Fruit fly (Drosophila melanogaster) whole organism, pupa: Measurements from ENCODE around the gene CG17777.

Experiments
- CG10348 ChIP-seq: fragments of 200-800 bp; sonication (Bioruptor generic); IDR thresholded peaks from 2 replicates; pipeline ENCODE4 v1.3.6; 2022; ENCODE audit warnings: missing biosample characterization, missing genetic modification characterization
- CG12605 ChIP-seq: fragments of 200-800 bp; sonication (Bioruptor generic); IDR thresholded peaks from 2 replicates; pipeline ENCODE4 v1.3.6; 2022; ENCODE audit warnings: missing biosample characterization, missing genetic modification characterization
- CG13204 ChIP-seq: fragments of 200-800 bp; sonication (Bioruptor generic); optimal IDR thresholded peaks from 2 replicates; lab custom pipeline; 2018; ENCODE audit warnings: missing biosample characterization, mild to moderate bottlenecking, missing genetic modification characterization, moderate library complexity
- CG14655 ChIP-seq: fragments of 200-800 bp; sonication (Bioruptor generic); optimal IDR thresholded peaks from 3 replicates; lab custom pipeline; 2017; ENCODE audit warnings: mild to moderate bottlenecking, missing biosample characterization, missing genetic modification reagents, missing genetic modification characterization
- CG15710 ChIP-seq: fragments of 200-800 bp; sonication (Bioruptor generic); optimal IDR thresholded peaks from 2 replicates; lab custom pipeline; 2018; ENCODE audit warnings: missing biosample characterization, mild to moderate bottlenecking, missing genetic modification characterization, moderate library complexity
- CG17806 ChIP-seq: fragments of 200-800 bp; sonication (Bioruptor generic); optimal IDR thresholded peaks from 2 replicates; lab custom pipeline; 2018; ENCODE audit warnings: missing biosample characterization, mild to moderate bottlenecking, missing genetic modification characterization, moderate library complexity
- CG32121 ChIP-seq: fragments of 200-800 bp; sonication (Bioruptor generic); IDR thresholded peaks from 2 replicates; pipeline ENCODE4 v1.3.6; 2022; ENCODE audit warnings: missing biosample characterization, missing genetic modification characterization
- CG34367 ChIP-seq: fragments of 200-800 bp; sonication (Bioruptor generic); optimal IDR thresholded peaks from 2 replicates; lab custom pipeline; 2018; ENCODE audit warnings: missing biosample characterization, mild to moderate bottlenecking, missing genetic modification characterization
- CG4496 ChIP-seq: fragments of 200-800 bp; sonication (Bioruptor generic); IDR thresholded peaks from 3 replicates; pipeline ENCODE4 v1.3.6; 2022; ENCODE audit warnings: missing biosample characterization, missing genetic modification characterization
- CG8159 ChIP-seq: fragments of 200-800 bp; sonication (Bioruptor generic); optimal IDR thresholded peaks from 3 replicates; lab custom pipeline; 2018; ENCODE audit warnings: missing biosample characterization, mild to moderate bottlenecking, missing genetic modification characterization, moderate library complexity
- CG8301 ChIP-seq: fragments of 200-800 bp; sonication (Bioruptor generic); optimal IDR thresholded peaks from 2 replicates; lab custom pipeline; 2018; ENCODE audit warnings: missing biosample characterization, mild to moderate bottlenecking, missing genetic modification characterization
- CG9948 ChIP-seq: fragments of 200-800 bp; sonication (Bioruptor generic); optimal IDR thresholded peaks from 2 replicates; lab custom pipeline; 2018; ENCODE audit warnings: missing biosample characterization, mild to moderate bottlenecking, missing genetic modification characterization, moderate library complexity
- D1 ChIP-seq: fragments of 200-800 bp; sonication (Bioruptor generic); optimal IDR thresholded peaks from 2 replicates; lab custom pipeline; 2018; ENCODE audit warnings: missing biosample characterization, mild to moderate bottlenecking, missing genetic modification characterization, moderate library complexity
- EcR ChIP-seq: fragments of 200-800 bp; sonication (Bioruptor generic); optimal IDR thresholded peaks from 3 replicates; lab custom pipeline; 2019; ENCODE audit warnings: missing biosample characterization, missing genetic modification characterization, mild to moderate bottlenecking, moderate library complexity, missing genetic modification reagents
- Ets98B ChIP-seq: fragments of 200-800 bp; sonication (Bioruptor generic); IDR thresholded peaks from 2 replicates; pipeline ENCODE4 v1.3.6; 2022; ENCODE audit warnings: missing biosample characterization, missing genetic modification characterization
- Pif1A ChIP-seq: fragments of 200-800 bp; sonication (Bioruptor generic); optimal IDR thresholded peaks from 3 replicates; lab custom pipeline; 2016; ENCODE audit warnings: missing biosample characterization, missing genetic modification characterization
- Pif1B ChIP-seq: fragments of 200-800 bp; sonication (Bioruptor generic); optimal IDR thresholded peaks from 3 replicates; lab custom pipeline; 2016; ENCODE audit warnings: missing biosample characterization, missing genetic modification characterization
- Snoo ChIP-seq: fragments of 200-800 bp; sonication (Bioruptor generic); optimal IDR thresholded peaks from 3 replicates; lab custom pipeline; 2017; ENCODE audit warnings: missing biosample characterization, mild to moderate bottlenecking, missing genetic modification characterization, inconsistent platforms
- fd96Ca ChIP-seq: fragments of 200-800 bp; sonication (Bioruptor generic); IDR thresholded peaks from 3 replicates; pipeline ENCODE4 v1.3.6; 2022; ENCODE audit warnings: missing biosample characterization, missing genetic modification characterization
- gl ChIP-seq: fragments of 200-800 bp; sonication (Bioruptor generic); optimal IDR thresholded peaks from 2 replicates; lab custom pipeline; 2018; ENCODE audit warnings: missing biosample characterization, mild to moderate bottlenecking, missing genetic modification characterization
- rn ChIP-seq: fragments of 200-800 bp; sonication (Bioruptor generic); IDR thresholded peaks from 2 replicates; pipeline ENCODE4 v1.3.6; 2022; ENCODE audit warnings: missing biosample characterization, missing genetic modification characterization

CG17777 gene

dm6 chrX:2218455-2218854 lies 31.8 kb downstream of the CG17777 start:
- TF ChIP-seq Snoo (tag; lab: Kevin White, UChicago) (no peak), CG14655 (GFP tag; lab: Kevin White, UChicago) (no peak), CG32121 (GFP tag; lab: Robert Waterston, UW) (no peak), Ets98B (GFP tag; lab: Robert Waterston, UW) (no peak), CG17806 (tag; lab: Kevin White, UChicago) (no peak), fd96Ca (no peak)

- no peak for TF ChIP-seq Snoo (tag; lab: Kevin White, UChicago)
Measured at dm6 chrX:2219246-2219645, 32.6 kb downstream of the CG17777 start.

DNA sequence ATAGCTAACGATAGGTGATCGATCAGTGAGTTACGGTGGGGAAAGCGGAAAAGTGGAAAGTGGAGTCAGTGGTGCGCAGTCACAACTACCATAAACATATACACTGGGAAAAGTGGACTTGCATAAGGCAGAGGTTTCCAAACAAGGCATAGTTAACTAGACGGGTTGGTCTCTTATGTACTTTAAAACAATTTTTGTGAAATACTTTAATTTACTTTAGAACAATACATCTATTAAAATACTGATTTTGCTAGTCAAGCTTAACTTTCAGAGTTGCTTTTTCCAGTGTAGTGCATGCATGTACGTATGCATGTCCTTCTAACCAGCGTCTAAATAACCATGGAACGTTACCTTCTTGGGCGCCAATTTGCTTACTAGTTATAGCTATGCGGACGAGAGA lies 33.2 kb downstream of the CG17777 start:
- peak; percentile 44; the same call in 2 of the 3 replicates for TF ChIP-seq fd96Ca
- peak; percentile 13 for TF ChIP-seq CG8159 (tag; lab: Kevin White, UChicago)
- TF ChIP-seq CG14655 (GFP tag; lab: Kevin White, UChicago): peak; percentile 50
- peak; percentile 57 for TF ChIP-seq CG8301 (tag; lab: Kevin White, UChicago)
- TF ChIP-seq CG10348 (GFP tag; lab: Robert Waterston, UW): no peak
- peak; percentile 41 for TF ChIP-seq Pif1A
- no peak for TF ChIP-seq gl (tag; lab: Kevin White, UChicago)
- no peak for TF ChIP-seq Pif1B (GFP tag; lab: Kevin White, UChicago)
- TF ChIP-seq CG9948: peak; percentile 20
- TF ChIP-seq CG17806 (tag; lab: Kevin White, UChicago): peak; percentile 21
- no peak for TF ChIP-seq CG15710 (tag; lab: Kevin White, UChicago)
- TF ChIP-seq CG4496: peak; percentile 56; the same call in 1 of the 3 replicates
- no peak for TF ChIP-seq CG12605 (GFP tag; lab: Robert Waterston, UW)
- TF ChIP-seq Snoo (tag; lab: Kevin White, UChicago): no peak
- TF ChIP-seq rn: no peak
- TF ChIP-seq Ets98B (GFP tag; lab: Robert Waterston, UW): peak; percentile 56; the same call in 1 of the 2 replicates
- TF ChIP-seq EcR (GFP tag; lab: Kevin White, UChicago): no peak

DNA sequence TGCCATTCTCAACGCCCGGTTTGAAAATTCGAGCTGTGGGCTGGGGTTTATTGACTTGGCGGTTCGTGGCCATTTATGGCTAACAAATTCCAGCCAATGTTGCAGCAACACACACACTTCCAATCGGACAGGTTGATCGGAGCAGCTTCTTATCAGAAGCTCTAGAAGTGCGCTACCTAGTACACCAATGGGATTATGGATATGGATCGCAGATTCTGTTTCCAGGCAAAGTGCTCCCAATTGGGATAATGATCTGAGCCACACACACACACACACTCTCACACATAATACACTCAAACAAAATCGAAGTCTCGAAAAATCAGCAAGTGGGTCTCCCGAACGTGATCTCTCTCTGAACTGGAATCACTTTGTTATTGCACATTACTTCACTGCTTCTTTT lies 34.9 kb downstream of the CG17777 start:
- TF ChIP-seq Ets98B (GFP tag; lab: Robert Waterston, UW) (no peak), Pif1B (GFP tag; lab: Kevin White, UChicago) (no peak), CG34367 (tag; lab: Kevin White, UChicago) (no peak), CG10348 (GFP tag; lab: Robert Waterston, UW) (no peak), rn (no peak), gl (tag; lab: Kevin White, UChicago) (no peak)

DNA sequence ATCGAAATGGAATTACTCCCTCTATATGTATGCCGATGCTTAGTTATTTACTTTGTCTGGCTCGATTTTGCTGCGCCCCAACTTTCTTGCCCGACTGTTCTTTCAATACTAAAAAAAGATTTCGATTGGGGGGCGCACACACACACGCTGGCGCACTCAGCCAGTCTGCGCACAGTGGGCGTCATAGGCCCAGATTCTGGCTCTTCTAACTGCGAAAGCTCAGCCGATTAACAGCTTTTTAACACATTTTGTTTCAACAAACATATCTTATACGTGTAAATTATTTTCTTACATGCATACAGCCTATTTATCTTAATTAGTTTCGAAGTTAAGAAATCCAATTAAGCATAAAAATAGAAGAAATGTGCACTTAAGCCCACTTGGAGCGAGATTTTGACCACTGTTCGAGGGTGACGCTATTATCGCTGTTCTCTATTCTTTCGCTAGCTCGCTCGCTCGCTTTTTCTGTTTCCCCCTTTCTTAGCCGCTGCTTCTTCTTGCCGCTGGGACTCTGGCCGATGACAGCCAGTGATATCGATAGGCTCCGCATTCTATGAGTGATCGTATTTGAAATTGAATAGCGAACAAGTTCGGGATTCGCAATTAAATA lies 35.6 kb downstream of the CG17777 start, which contains the start of gene Vinc:
Gene Vinc, minus strand, starts transcription at position 387 of the 610 bp plus-strand sequence.
- peak; percentile 93 for TF ChIP-seq CG8301 (tag; lab: Kevin White, UChicago)
- peak; percentile 72 for TF ChIP-seq EcR (GFP tag; lab: Kevin White, UChicago)
- TF ChIP-seq CG8159 (tag; lab: Kevin White, UChicago): peak; percentile 94
- peak; percentile 86 for TF ChIP-seq CG17806 (tag; lab: Kevin White, UChicago)
- TF ChIP-seq Pif1B (GFP tag; lab: Kevin White, UChicago): peak; percentile 87
- TF ChIP-seq CG14655 (GFP tag; lab: Kevin White, UChicago): peak; percentile 94
- peak; percentile 79 for TF ChIP-seq CG9948
- peak; percentile 88 for TF ChIP-seq Ets98B (GFP tag; lab: Robert Waterston, UW)
- TF ChIP-seq CG34367 (tag; lab: Kevin White, UChicago): peak; percentile 80
- TF ChIP-seq CG32121 (GFP tag; lab: Robert Waterston, UW): peak; percentile 90
- no peak for TF ChIP-seq CG13204 (GFP tag; lab: Kevin White, UChicago)
- TF ChIP-seq gl (tag; lab: Kevin White, UChicago): peak; percentile 85
- peak; percentile 34; the same call in 1 of the 2 replicates for TF ChIP-seq CG10348 (GFP tag; lab: Robert Waterston, UW)
- peak; percentile 92 for TF ChIP-seq Pif1A
- TF ChIP-seq CG15710 (tag; lab: Kevin White, UChicago): peak; percentile 79
- TF ChIP-seq CG12605 (GFP tag; lab: Robert Waterston, UW): peak; percentile 45; the same call in 1 of the 2 replicates
- TF ChIP-seq Snoo (tag; lab: Kevin White, UChicago): peak; percentile 90
- peak; percentile 92 for TF ChIP-seq fd96Ca
- TF ChIP-seq CG4496: peak; percentile 84
- TF ChIP-seq D1 (tag; lab: Kevin White, UChicago): no peak
- peak; percentile 40; the same call in 1 of the 2 replicates for TF ChIP-seq rn

dm6 chrX:2223454-2223853 lies 36.8 kb downstream of the CG17777 start, which contains the start of gene CG14052:
Gene CG14052, plus strand, starts transcription at chrX:2223754.
- TF ChIP-seq fd96Ca: no peak
- TF ChIP-seq CG10348 (GFP tag; lab: Robert Waterston, UW): no peak
- TF ChIP-seq CG34367 (tag; lab: Kevin White, UChicago): no peak
- TF ChIP-seq gl (tag; lab: Kevin White, UChicago): no peak
- no peak for TF ChIP-seq rn
- TF ChIP-seq Pif1A: no peak
- TF ChIP-seq CG8301 (tag; lab: Kevin White, UChicago): no peak
- no peak for TF ChIP-seq CG13204 (GFP tag; lab: Kevin White, UChicago)
- no peak for TF ChIP-seq CG12605 (GFP tag; lab: Robert Waterston, UW)
- TF ChIP-seq D1 (tag; lab: Kevin White, UChicago): no peak
- no peak for TF ChIP-seq CG9948
- no peak for TF ChIP-seq CG32121 (GFP tag; lab: Robert Waterston, UW)
- no peak for TF ChIP-seq CG4496
- TF ChIP-seq CG15710 (tag; lab: Kevin White, UChicago): no peak
- no peak for TF ChIP-seq Pif1B (GFP tag; lab: Kevin White, UChicago)
- no peak for TF ChIP-seq EcR (GFP tag; lab: Kevin White, UChicago)
- TF ChIP-seq CG17806 (tag; lab: Kevin White, UChicago): no peak
- no peak for TF ChIP-seq CG8159 (tag; lab: Kevin White, UChicago)
- no peak for TF ChIP-seq CG14655 (GFP tag; lab: Kevin White, UChicago)
- no peak for TF ChIP-seq Snoo (tag; lab: Kevin White, UChicago)
